Fruit fly (Drosophila melanogaster): Measurements from ENCODE around the gene Iru.

Gene Iru

DNA sequence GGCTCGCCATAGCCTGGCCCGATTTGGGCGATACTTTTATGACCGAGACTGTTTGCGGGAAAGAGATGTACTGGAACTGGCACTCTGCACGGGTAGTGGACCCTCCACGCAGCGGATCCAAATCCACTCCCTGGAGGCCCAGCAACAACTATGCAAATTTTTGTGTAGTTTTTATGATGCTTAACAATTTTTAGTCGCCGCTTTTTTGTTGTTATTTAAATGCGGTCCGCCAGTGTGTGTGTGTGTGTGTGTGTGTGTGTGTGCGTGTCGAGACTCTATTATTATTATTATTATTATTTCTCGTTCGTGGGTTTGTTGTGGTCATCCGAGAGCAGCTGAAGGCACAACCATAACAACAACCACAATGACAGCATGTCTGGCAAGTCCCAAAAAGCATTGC, 47.1 kb upstream of the Iru start:
- TF ChIP-seq CG7368 (GFP tag; optimal IDR thresholded peaks at IDR 0.05) (no peak), salr (GFP tag; optimal IDR thresholded peaks at IDR 0.05) (no peak), CG11294 (GFP tag; IDR thresholded peaks at IDR 0.05) (no peak), Eip78C (GFP tag) (peak; percentile 23), svp (GFP tag) (peak; percentile 4), CG32006 (GFP tag; optimal IDR thresholded peaks at IDR 0.05) (no peak), acj6 (GFP tag; optimal IDR thresholded peaks at IDR 0.05) (no peak), esn (GFP tag; optimal IDR thresholded peaks at IDR 0.05) (no peak)

DNA sequence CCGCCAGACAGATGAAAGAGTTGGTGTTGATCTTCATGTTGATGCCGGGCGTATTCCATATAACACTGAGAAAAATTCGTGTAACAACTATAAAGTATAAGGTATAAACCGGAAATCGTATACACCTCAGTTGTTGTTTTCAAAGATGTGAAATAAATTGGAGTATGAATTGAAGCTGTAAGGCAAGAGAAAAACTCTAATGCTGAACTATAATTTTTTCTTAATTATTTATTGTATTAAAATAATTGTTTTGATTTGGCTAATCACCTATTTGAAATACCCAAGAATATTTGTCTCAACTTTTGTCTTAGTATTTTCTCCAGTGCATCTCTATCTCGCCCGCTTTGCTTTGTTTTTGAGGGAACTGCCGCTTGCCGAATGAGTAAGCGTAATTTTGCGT, 45.9 kb upstream of the Iru start:
- TF ChIP-seq Eip93F (GFP tag; optimal IDR thresholded peaks at IDR 0.05) (no peak), esn (GFP tag; optimal IDR thresholded peaks at IDR 0.05) (peak; percentile 38), CG8632 (GFP tag; optimal IDR thresholded peaks at IDR 0.05) (peak; percentile 16), net (GFP tag; optimal IDR thresholded peaks at IDR 0.05) (peak; percentile 29), Hr38 (GFP tag; optimal IDR thresholded peaks at IDR 0.05) (no peak), Sox14 (GFP tag; optimal IDR thresholded peaks at IDR 0.05) (no peak), salr (GFP tag; optimal IDR thresholded peaks at IDR 0.05) (peak in 1 of 2 experiments; percentile 15), CG4318 (GFP tag; optimal IDR thresholded peaks at IDR 0.05) (peak; percentile 53), CG11902 (GFP tag; optimal IDR thresholded peaks at IDR 0.05) (peak; percentile 22), Ets21C (GFP tag; optimal IDR thresholded peaks at IDR 0.05) (no peak), CG8119 (GFP tag; IDR thresholded peaks at IDR 0.05) (peak; percentile 62), CG11294 (GFP tag; IDR thresholded peaks at IDR 0.05) (no peak), CG6163 (GFP tag; IDR thresholded peaks at IDR 0.05) (peak; percentile 43; the same call in 1 of the 3 replicates), Eip75B (GFP tag; optimal IDR thresholded peaks at IDR 0.05) (no peak), dsx (GFP tag; optimal IDR thresholded peaks at IDR 0.05; ENCODE audit: poor library complexity, severe bottlenecking) (no peak), CG6808 (GFP tag; optimal IDR thresholded peaks at IDR 0.05) (no peak), cyc (GFP tag; optimal IDR thresholded peaks at IDR 0.05) (no peak), fd59A (GFP tag; optimal IDR thresholded peaks at IDR 0.05) (no peak), svp (GFP tag) (peak; percentile 56), CG16779 (tag; optimal IDR thresholded peaks at IDR 0.05) (no peak), spab (GFP tag; optimal IDR thresholded peaks at IDR 0.05) (no peak), Lpt (GFP tag; optimal IDR thresholded peaks at IDR 0.05) (peak; percentile 6), CG6792 (GFP tag; optimal IDR thresholded peaks at IDR 0.05) (no peak), CG6276 (GFP tag; optimal IDR thresholded peaks at IDR 0.05) (peak; percentile 36), CG10669 (GFP tag; optimal IDR thresholded peaks at IDR 0.05) (no peak), Blimp-1 (GFP tag; optimal IDR thresholded peaks at IDR 0.05) (no peak), CG11762 (GFP tag; optimal IDR thresholded peaks at IDR 0.05; ENCODE audit: insufficient read depth) (no peak), CG32006 (GFP tag; optimal IDR thresholded peaks at IDR 0.05) (peak; percentile 79), Ets96B (tag; optimal IDR thresholded peaks at IDR 0.05) (no peak), CG7368 (GFP tag; optimal IDR thresholded peaks at IDR 0.05) (no peak), eg (GFP tag; IDR thresholded peaks at IDR 0.05) (peak; percentile 29; the same call in 1 of the 3 replicates), vri (GFP tag; optimal IDR thresholded peaks at IDR 0.05) (no peak), Met (GFP tag; optimal IDR thresholded peaks at IDR 0.05) (peak; percentile 41), Sox102F (GFP tag; optimal IDR thresholded peaks at IDR 0.05) (peak; percentile 4), CG34406 (GFP tag; optimal IDR thresholded peaks at IDR 0.05) (peak; percentile 26), pdm3 (GFP tag; optimal IDR thresholded peaks at IDR 0.05) (no peak), dac (GFP tag; optimal IDR thresholded peaks at IDR 0.05) (peak; percentile 7), CG31627 (GFP tag; optimal IDR thresholded peaks at IDR 0.05) (peak; percentile 17), CG1621 (tag; optimal IDR thresholded peaks at IDR 0.05) (no peak), achi (GFP tag; optimal IDR thresholded peaks at IDR 0.05) (peak; percentile 56), topi (GFP tag; optimal IDR thresholded peaks at IDR 0.05) (peak; percentile 37), Hr39 (GFP tag; optimal IDR thresholded peaks at IDR 0.05) (no peak), CG8319 (GFP tag; optimal IDR thresholded peaks at IDR 0.05) (no peak), CG9139 (GFP tag; optimal IDR thresholded peaks at IDR 0.05) (no peak), CG15336 (GFP tag; IDR thresholded peaks at IDR 0.05) (peak; percentile 82), Sox15 (GFP tag; optimal IDR thresholded peaks at IDR 0.05) (no peak), Gug (GFP tag; IDR thresholded peaks at IDR 0.05) (0 out of 2 replicates have a peak, but pooled peaks have one; percentile 13), Hr4 (GFP tag; optimal IDR thresholded peaks at IDR 0.05) (peak; percentile 67)
